Fruit fly (Drosophila melanogaster) whole organism, adult: ENCODE data around the gene rho-4.
A peak's percentile ranks its signal among the peaks of the same experiment; 100 is the strongest.

Source experiments
- CG11617 ChIP-seq: fragments of 200-800 bp; sonication (Bioruptor generic); optimal IDR thresholded peaks from 2 replicates; lab custom pipeline; 2017; ENCODE audit warnings: mild to moderate bottlenecking, missing biosample characterization, missing genetic modification reagents, missing genetic modification characterization
- CG12768 ChIP-seq: fragments of 200-800 bp; sonication (Bioruptor generic); optimal IDR thresholded peaks from 2 replicates; lab custom pipeline; 2017; ENCODE audit warnings: missing biosample characterization, missing genetic modification characterization, mild to moderate bottlenecking, moderate library complexity, missing genetic modification reagents
- CG14711 ChIP-seq: fragments of 200-800 bp; sonication (Bioruptor generic); optimal IDR thresholded peaks from 2 replicates; lab custom pipeline; 2018; ENCODE audit warnings: missing biosample characterization, mild to moderate bottlenecking, missing genetic modification characterization, moderate library complexity
- CG1620 ChIP-seq: fragments of 200-800 bp; sonication (Bioruptor generic); optimal IDR thresholded peaks from 2 replicates; lab custom pipeline; 2016; ENCODE audit warnings: missing biosample characterization, missing genetic modification characterization
- CG33017 ChIP-seq: fragments of 200-800 bp; sonication (Bioruptor generic); optimal IDR thresholded peaks from 2 replicates; lab custom pipeline; 2018; ENCODE audit warnings: missing biosample characterization, mild to moderate bottlenecking, missing genetic modification characterization, moderate library complexity
- CG7045 ChIP-seq: fragments of 200-800 bp; sonication (Bioruptor generic); optimal IDR thresholded peaks from 2 replicates; lab custom pipeline; 2017; ENCODE audit warnings: missing biosample characterization, mild to moderate bottlenecking, missing genetic modification characterization
- CG7101 ChIP-seq: fragments of 200-800 bp; sonication (Bioruptor generic); optimal IDR thresholded peaks from 2 replicates; lab custom pipeline; 2018; ENCODE audit warnings: missing biosample characterization, mild to moderate bottlenecking, missing genetic modification characterization, moderate library complexity
- Clk ChIP-seq: fragments of 200-800 bp; sonication (Bioruptor generic); optimal IDR thresholded peaks from 2 replicates; lab custom pipeline; 2017; ENCODE audit warnings: missing biosample characterization, missing genetic modification characterization
- Crg-1 ChIP-seq: fragments of 200-800 bp; sonication (Bioruptor generic); optimal IDR thresholded peaks from 2 replicates; lab custom pipeline; 2016; ENCODE audit warnings: missing biosample characterization, missing genetic modification characterization
- Hr96 ChIP-seq: fragments of 200-800 bp; sonication (Bioruptor generic); optimal IDR thresholded peaks from 2 replicates; lab custom pipeline; 2016; ENCODE audit warnings: missing biosample characterization, missing genetic modification characterization
- Mnt ChIP-seq: fragments of 200-800 bp; sonication (Bioruptor generic); optimal IDR thresholded peaks from 2 replicates; lab custom pipeline; 2016; ENCODE audit warnings: missing biosample characterization, mild to moderate bottlenecking, missing genetic modification characterization
- bab1 ChIP-seq: fragments of 200-800 bp; sonication (Bioruptor generic); optimal IDR thresholded peaks from 3 replicates; lab custom pipeline; 2019; ENCODE audit warnings: missing biosample characterization, mild to moderate bottlenecking, missing genetic modification characterization, moderate library complexity
- cic ChIP-seq: fragments of 200-800 bp; sonication (Bioruptor generic); optimal IDR thresholded peaks from 2 replicates; lab custom pipeline; 2017; ENCODE audit warnings: missing biosample characterization, mild to moderate bottlenecking, missing genetic modification characterization, moderate library complexity
- cnc ChIP-seq, 2 experiments: fragments of >200 bp; optimal IDR thresholded peaks; 2 replicates each; lab custom pipeline; 2017
- kay ChIP-seq: fragments of 200-800 bp; sonication (Bioruptor generic); peaks from one replicate; lab custom pipeline; 2016; ENCODE audit warnings: missing biosample characterization, missing genetic modification characterization, borderline replicate concordance
- ovo ChIP-seq: fragments of 200-800 bp; sonication (Bioruptor generic); optimal IDR thresholded peaks from 2 replicates; lab custom pipeline; 2016; ENCODE audit warnings: missing biosample characterization, missing genetic modification characterization
- pad ChIP-seq: fragments of 200-800 bp; sonication (Bioruptor generic); optimal IDR thresholded peaks from 3 replicates; lab custom pipeline; 2017; ENCODE audit warnings: missing biosample characterization, missing genetic modification characterization, mild to moderate bottlenecking, moderate library complexity, missing genetic modification reagents
- tj ChIP-seq: fragments of 200-800 bp; sonication (Bioruptor generic); optimal IDR thresholded peaks from 3 replicates; lab custom pipeline; 2017; ENCODE audit warnings: missing biosample characterization, mild to moderate bottlenecking, missing genetic modification characterization, moderate library complexity

The rho-4 gene

DNA sequence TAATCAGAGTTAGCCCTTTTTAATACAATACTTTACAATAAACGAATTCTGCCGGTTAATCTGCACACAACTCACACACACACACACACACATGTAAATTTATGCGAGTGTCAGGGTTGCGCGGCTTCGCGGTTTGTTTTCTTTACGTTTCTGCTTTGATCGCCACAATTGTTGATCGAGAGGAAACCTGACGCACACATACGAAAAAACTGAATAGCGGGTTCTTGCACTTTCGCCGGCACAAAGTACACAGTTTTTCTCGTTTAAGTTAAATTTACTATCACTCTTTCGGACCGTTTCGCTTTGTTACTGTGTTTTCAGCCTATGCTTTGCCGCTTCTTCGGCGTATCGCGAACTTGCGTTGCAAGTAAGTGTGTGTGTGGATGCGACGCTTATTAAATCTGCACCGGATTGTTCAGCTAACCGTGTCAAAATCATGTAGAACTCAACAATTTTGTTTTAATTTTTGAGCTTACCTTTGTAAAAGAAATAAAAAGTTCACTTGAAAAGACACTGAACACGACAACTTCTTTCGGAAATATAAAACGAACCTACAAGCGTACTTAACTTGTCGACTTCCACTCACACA, 11.5 kb downstream of the rho-4 start:
- TF ChIP-seq CG14711 (tag; lab: Kevin White, UChicago) (peak; percentile 94), tj (GFP tag; lab: Kevin White, UChicago) (peak; percentile 86), cic (GFP tag; lab: Kevin White, UChicago) (peak; percentile 31), bab1 (no peak)

DNA sequence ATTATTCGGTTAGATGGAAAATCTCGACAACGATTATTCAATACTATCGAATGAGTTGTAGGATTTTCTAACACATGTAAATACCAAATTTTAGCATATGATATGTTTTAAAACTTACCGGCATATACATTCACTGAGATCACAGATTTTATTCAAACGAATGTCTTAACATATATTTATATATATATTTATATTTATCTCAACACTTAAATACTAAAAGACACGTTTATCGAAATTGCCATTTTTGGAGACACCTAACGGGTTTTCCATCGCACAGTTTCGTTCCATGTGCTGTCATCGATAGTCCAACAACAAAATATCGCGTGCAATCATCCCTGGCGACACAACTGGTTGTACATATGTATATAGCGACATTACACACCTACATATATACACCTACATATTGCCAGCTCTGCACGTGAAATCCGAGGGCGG, 12.0 kb downstream of the rho-4 start, which contains the start of the genes CG2247 and CG1703:
Gene CG2247 (minus strand): TSS at position 8 of the 435 bp plus-strand sequence.
Gene CG1703 (plus strand): TSS at position 283 of the 435 bp plus-strand sequence.
- peak; percentile 11 for TF ChIP-seq bab1
- no peak for TF ChIP-seq Clk (GFP tag; lab: Kevin White, UChicago)
- TF ChIP-seq CG1620 (GFP tag; lab: Kevin White, UChicago), result no peak
- no peak for TF ChIP-seq Crg-1 (GFP tag; lab: Kevin White, UChicago)
- peak; percentile 11 for TF ChIP-seq cic (GFP tag; lab: Kevin White, UChicago)
- TF ChIP-seq Mnt (GFP tag; lab: Kevin White, UChicago), result peak; percentile 85
- TF ChIP-seq CG12768 (GFP tag; lab: Kevin White, UChicago), result no peak
- peak; percentile 94 for TF ChIP-seq ovo (GFP tag; lab: Kevin White, UChicago)
- peak; percentile 22 for TF ChIP-seq CG7101 (tag; lab: Kevin White, UChicago)

DNA sequence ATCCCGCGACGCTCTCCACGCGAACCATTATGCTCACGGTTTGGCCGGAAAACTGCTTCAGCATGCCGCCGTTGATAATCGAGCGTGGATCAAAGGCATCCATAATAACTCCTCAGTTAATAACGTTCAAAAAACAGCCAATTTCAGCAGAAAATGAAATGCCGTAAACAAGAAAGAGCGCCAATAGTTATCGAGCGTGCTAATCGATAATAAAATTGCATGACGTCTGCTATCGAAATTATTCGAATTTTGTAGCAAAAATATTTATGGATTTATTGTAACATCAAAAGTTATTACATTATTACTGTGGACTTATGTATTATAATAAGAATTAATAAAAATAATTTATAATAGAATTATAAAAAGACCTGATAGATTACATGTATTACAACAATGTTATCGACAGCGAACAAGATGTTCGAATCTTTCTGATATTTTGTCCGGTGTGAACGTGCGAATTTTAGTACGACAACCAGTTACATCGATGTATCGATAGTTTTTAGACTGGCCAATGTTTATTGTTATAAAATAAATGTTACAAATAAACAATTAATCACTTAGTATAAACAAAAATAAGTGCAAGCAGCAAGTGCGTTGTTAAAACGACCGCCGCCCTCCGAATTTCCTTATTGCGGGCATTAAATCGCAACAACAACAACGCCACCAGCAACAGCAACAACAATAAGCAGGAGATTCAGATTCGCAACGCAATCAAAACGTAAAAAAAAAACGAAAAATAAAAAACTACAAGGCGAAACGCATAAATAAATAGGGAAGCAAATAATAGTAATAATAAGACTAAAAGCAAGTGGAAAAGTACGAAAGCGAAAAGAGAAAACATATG, 16.2 kb downstream of the rho-4 start, which contains the start of the genes RPA3 and Met:
Gene RPA3 (minus strand): TSS at position 189 of the 844 bp plus-strand sequence.
Gene Met (plus strand): TSS at position 473 of the 844 bp plus-strand sequence.
- TF ChIP-seq tj (GFP tag; lab: Kevin White, UChicago) (peak; percentile 84), CG33017 (tag; lab: Kevin White, UChicago) (no peak), Mnt (GFP tag; lab: Kevin White, UChicago) (peak; percentile 17), bab1 (peak; percentile 18), CG14711 (tag; lab: Kevin White, UChicago) (no peak)

DNA sequence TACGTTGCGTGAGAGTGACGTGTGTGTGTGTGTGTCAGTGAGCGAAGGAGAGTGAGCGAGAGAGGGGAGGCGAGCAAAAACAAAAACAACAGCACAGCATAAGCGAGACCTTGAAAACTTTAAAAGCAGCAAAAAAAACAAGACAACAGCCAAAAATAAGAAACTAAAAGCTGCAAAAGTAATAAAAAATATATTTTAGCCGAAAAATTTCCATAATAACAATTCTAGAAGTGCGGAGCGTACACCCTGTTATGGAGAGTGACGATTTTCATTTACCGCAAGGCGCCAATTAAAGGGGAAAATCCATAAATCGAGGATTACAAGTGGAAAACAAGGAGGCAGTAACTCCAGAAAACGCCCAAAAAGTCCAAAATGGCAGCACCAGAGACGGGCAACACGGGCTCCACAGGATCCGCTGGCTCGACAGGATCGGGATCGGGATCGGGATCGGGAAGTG, 16.9 kb downstream of the rho-4 start:
- TF ChIP-seq tj (GFP tag; lab: Kevin White, UChicago), result no peak
- TF ChIP-seq pad (GFP tag; lab: Kevin White, UChicago), result peak; percentile 54

DNA sequence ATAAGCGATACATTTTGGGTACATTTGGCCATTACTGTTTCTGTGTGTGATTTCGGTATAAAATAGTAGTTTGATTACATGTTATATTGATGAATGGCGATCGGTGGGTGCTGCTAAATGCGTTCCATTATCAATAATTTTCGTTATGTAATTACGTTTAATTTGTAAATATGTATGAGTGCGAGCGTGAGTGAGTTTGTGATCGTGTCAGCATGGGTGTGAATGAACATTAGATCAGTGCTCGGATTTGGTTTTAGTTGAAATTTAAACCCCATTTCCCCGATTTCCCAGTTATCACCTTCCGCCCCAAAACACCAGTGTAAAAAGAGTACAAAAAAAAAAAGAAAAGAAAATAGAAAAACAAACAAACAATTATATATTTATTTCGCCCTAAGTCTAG, 20.0 kb downstream of the rho-4 start:
- TF ChIP-seq Mnt (GFP tag; lab: Kevin White, UChicago) (no peak), cic (GFP tag; lab: Kevin White, UChicago) (peak; percentile 60)

DNA sequence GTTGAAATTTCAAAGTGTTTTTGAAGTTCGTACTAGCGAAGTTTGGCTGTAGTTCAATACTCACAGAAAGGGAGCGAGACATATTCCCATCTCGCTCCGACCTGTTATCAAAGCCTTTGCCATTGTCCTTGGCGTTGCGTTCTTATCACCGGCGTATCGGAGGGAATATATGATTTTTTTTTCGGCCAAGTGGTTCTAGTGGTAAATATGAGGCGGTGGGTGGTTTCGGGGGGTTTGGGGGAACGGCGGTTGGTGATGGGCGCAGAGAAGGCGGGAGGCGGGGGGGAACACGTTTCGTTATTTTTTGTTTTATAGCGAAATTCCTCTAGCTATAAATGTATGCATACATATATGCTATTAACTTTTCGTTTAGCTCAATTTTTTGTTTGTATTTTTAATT, 20.9 kb downstream of the rho-4 start:
- no peak for TF ChIP-seq CG12768 (GFP tag; lab: Kevin White, UChicago)
- peak; percentile 31 for TF ChIP-seq cic (GFP tag; lab: Kevin White, UChicago)
- TF ChIP-seq CG1620 (GFP tag; lab: Kevin White, UChicago), result no peak

DNA sequence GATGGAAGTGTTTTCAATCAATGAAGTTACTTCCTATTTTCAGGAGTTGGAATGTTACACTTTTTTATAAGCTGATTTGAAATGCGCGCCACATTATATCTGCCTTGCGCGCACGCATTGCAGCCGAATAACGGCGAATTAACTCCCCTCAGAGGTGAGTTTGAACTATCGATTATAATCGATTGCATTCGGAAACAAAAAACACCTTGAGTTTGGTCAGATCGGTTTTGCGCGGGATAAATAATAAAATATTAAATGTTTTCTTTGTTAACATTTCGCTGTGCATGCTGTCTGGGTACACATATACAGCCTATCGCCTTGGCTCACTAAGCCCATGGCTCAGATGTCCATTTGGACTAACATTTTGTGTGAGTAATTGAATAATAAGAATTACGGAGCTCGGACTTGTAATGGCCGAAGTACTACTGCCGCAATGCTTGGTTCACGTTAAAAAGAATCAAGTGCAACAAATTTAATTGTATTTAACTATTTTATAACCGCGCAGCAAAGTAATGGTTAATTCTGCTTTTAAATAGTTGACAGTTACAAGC, 21.8 kb downstream of the rho-4 start:
- no peak for TF ChIP-seq CG11617 (GFP tag; lab: Kevin White, UChicago)
- TF ChIP-seq CG1620 (GFP tag; lab: Kevin White, UChicago), result no peak
- no peak for TF ChIP-seq bab1
- no peak for TF ChIP-seq Mnt (GFP tag; lab: Kevin White, UChicago)
- TF ChIP-seq tj (GFP tag; lab: Kevin White, UChicago), result no peak
- no peak for TF ChIP-seq CG7045 (GFP tag; lab: Kevin White, UChicago)
- TF ChIP-seq kay (GFP tag; lab: Kevin White, UChicago), result peak; percentile 84
- TF ChIP-seq cnc (optimal IDR thresholded peaks at IDR 0.05; lab: Kevin White, UChicago), result no peak
- no peak for TF ChIP-seq CG12768 (GFP tag; lab: Kevin White, UChicago)
- TF ChIP-seq pad (GFP tag; lab: Kevin White, UChicago), result peak; percentile 56
- TF ChIP-seq Hr96 (GFP tag; lab: Kevin White, UChicago), result no peak
- no peak for TF ChIP-seq ovo (GFP tag; lab: Kevin White, UChicago)
